Fruit fly (Drosophila melanogaster) whole organism, embryonic: ENCODE measurements around the gene CG31988.

Source experiments
- Bgb ChIP-seq: fragments of 200-800 bp; sonication (Bioruptor generic); IDR thresholded peaks from 2 replicates; pipeline ENCODE4 v1.3.6; 2022; ENCODE audit warnings: missing biosample characterization, missing genetic modification characterization; ENCODE audit not compliant: partially characterized antibody
- CG10321 ChIP-seq: fragments of 200-800 bp; sonication (Bioruptor generic); IDR thresholded peaks from 2 replicates; pipeline ENCODE4 v1.3.6; 2022; ENCODE audit warnings: missing biosample characterization, missing genetic modification characterization
- CG10543 ChIP-seq: fragments of 200-800 bp; sonication (Bioruptor generic); optimal IDR thresholded peaks from 3 replicates; lab custom pipeline; 2017; ENCODE audit warnings: missing biosample characterization, mild to moderate bottlenecking, missing genetic modification characterization, moderate library complexity
- CG10959 ChIP-seq: fragments of 200-800 bp; sonication (Bioruptor generic); IDR thresholded peaks from 2 replicates; pipeline ENCODE4 v1.3.6; 2022; ENCODE audit warnings: missing biosample characterization, missing genetic modification characterization
- CG10979 ChIP-seq: fragments of 200-800 bp; sonication (Bioruptor generic); optimal IDR thresholded peaks from 2 replicates; lab custom pipeline; 2018; ENCODE audit warnings: missing biosample characterization, mild to moderate bottlenecking, missing genetic modification characterization, moderate library complexity
- CG11398 ChIP-seq: fragments of 200-800 bp; sonication (Bioruptor generic); optimal IDR thresholded peaks from 2 replicates; lab custom pipeline; 2016; ENCODE audit warnings: missing biosample characterization, missing genetic modification characterization
- CG12104 ChIP-seq: fragments of 200-800 bp; sonication (Bioruptor generic); optimal IDR thresholded peaks from 3 replicates; lab custom pipeline; 2016; ENCODE audit warnings: missing biosample characterization, missing genetic modification characterization
- CG12219 ChIP-seq: fragments of 200-800 bp; sonication (Bioruptor generic); optimal IDR thresholded peaks from 3 replicates; lab custom pipeline; 2018; ENCODE audit warnings: missing biosample characterization, mild to moderate bottlenecking, missing genetic modification characterization
- CG14014 ChIP-seq: fragments of 200-800 bp; sonication (Bioruptor generic); IDR thresholded peaks from 2 replicates; pipeline ENCODE4 v1.3.6; 2022; ENCODE audit warnings: missing biosample characterization, missing genetic modification characterization
- CG14710 ChIP-seq: fragments of 200-800 bp; sonication (Bioruptor generic); optimal IDR thresholded peaks from 3 replicates; lab custom pipeline; 2019; ENCODE audit warnings: missing biosample characterization, mild to moderate bottlenecking, missing genetic modification characterization, moderate library complexity
- CG1529 ChIP-seq: fragments of 200-800 bp; sonication (Bioruptor generic); optimal IDR thresholded peaks from 3 replicates; lab custom pipeline; 2018; ENCODE audit warnings: missing biosample characterization, missing genetic modification characterization
- CG1647 ChIP-seq: fragments of 200-800 bp; sonication (Bioruptor generic); optimal IDR thresholded peaks from 3 replicates; lab custom pipeline; 2016; ENCODE audit warnings: missing biosample characterization, missing genetic modification characterization
- CG16779 ChIP-seq: fragments of 200-800 bp; sonication (Bioruptor generic); IDR thresholded peaks from 2 replicates; pipeline ENCODE4 v1.3.6; 2022; ENCODE audit warnings: missing biosample characterization, missing genetic modification characterization
- CG16813 ChIP-seq: fragments of 200-800 bp; sonication (Bioruptor generic); IDR thresholded peaks from 3 replicates; pipeline ENCODE4 v1.3.6; 2022; ENCODE audit warnings: missing biosample characterization, missing genetic modification characterization; ENCODE audit not compliant: partially characterized antibody
- CG1832 ChIP-seq: fragments of 200-800 bp; sonication (Bioruptor generic); optimal IDR thresholded peaks from 2 replicates; lab custom pipeline; 2017; ENCODE audit warnings: missing biosample characterization, mild to moderate bottlenecking, missing genetic modification characterization, inconsistent platforms
- CG34422 ChIP-seq: fragments of 200-800 bp; sonication (Bioruptor generic); IDR thresholded peaks from 3 replicates; pipeline ENCODE4 v1.3.6; 2022; ENCODE audit warnings: missing biosample characterization, missing genetic modification characterization
- CG43689 ChIP-seq: fragments of 200-800 bp; sonication (Bioruptor generic); IDR thresholded peaks from 2 replicates; pipeline ENCODE4 v1.3.6; 2022; ENCODE audit warnings: missing biosample characterization, missing genetic modification characterization
- CG5180 ChIP-seq: fragments of 200-800 bp; sonication (Bioruptor generic); optimal IDR thresholded peaks from 3 replicates; lab custom pipeline; 2017; ENCODE audit warnings: missing biosample characterization, missing genetic modification characterization, mild to moderate bottlenecking, moderate library complexity, missing genetic modification reagents
- CG7928 ChIP-seq: fragments of 200-800 bp; sonication (Bioruptor generic); optimal IDR thresholded peaks from 2 replicates; lab custom pipeline; 2017; ENCODE audit warnings: missing biosample characterization, mild to moderate bottlenecking, missing genetic modification characterization
- CG8290 ChIP-seq, 3 experiments: fragments of 200-800 bp; sonication (Bioruptor generic); optimal IDR thresholded peaks; 2 replicates each; lab custom pipeline; 2016 to 2019; ENCODE audit warnings: missing biosample characterization in 3 of 3, missing genetic modification characterization in 3 of 3, mild to moderate bottlenecking in 2 of 3, moderate library complexity in 1 of 3
- CG9437 ChIP-seq: fragments of 200-800 bp; sonication (Bioruptor generic); optimal IDR thresholded peaks from 2 replicates; lab custom pipeline; 2018; ENCODE audit warnings: missing biosample characterization, mild to moderate bottlenecking, missing genetic modification characterization
- CG9727 ChIP-seq: fragments of 200-800 bp; sonication (Bioruptor generic); optimal IDR thresholded peaks from 3 replicates; lab custom pipeline; 2017; ENCODE audit warnings: missing biosample characterization, mild to moderate bottlenecking, missing genetic modification characterization
- CHES-1-like ChIP-seq: fragments of 200-800 bp; sonication (Bioruptor generic); optimal IDR thresholded peaks from 2 replicates; lab custom pipeline; 2016; ENCODE audit warnings: missing biosample characterization, missing genetic modification characterization
- Dll ChIP-seq: fragments of 200-800 bp; sonication (Bioruptor generic); IDR thresholded peaks from 4 replicates; pipeline ENCODE4 v1.3.6; 2022; ENCODE audit warnings: missing biosample characterization, missing genetic modification characterization; ENCODE audit not compliant: partially characterized antibody
- Doc3 ChIP-seq: fragments of 200-800 bp; sonication (Bioruptor generic); IDR thresholded peaks from 3 replicates; pipeline ENCODE4 v1.3.6; 2022; ENCODE audit warnings: missing biosample characterization, missing genetic modification characterization; ENCODE audit not compliant: partially characterized antibody
- Hey ChIP-seq: fragments of 200-800 bp; sonication (Bioruptor generic); optimal IDR thresholded peaks from 3 replicates; lab custom pipeline; 2018; ENCODE audit warnings: missing biosample characterization, mild to moderate bottlenecking, missing genetic modification characterization
- Hmr ChIP-seq: fragments of 200-800 bp; sonication (Bioruptor generic); optimal IDR thresholded peaks from 3 replicates; lab custom pipeline; 2017; ENCODE audit warnings: mild to moderate bottlenecking, missing biosample characterization, missing genetic modification reagents, missing genetic modification characterization
- Lpt ChIP-seq: fragments of >200 bp; optimal IDR thresholded peaks from 2 replicates; lab custom pipeline; 2018; ENCODE audit warnings: missing biosample characterization, missing genetic modification characterization
- Nf-YA ChIP-seq: fragments of 200-800 bp; sonication (Bioruptor generic); IDR thresholded peaks from 2 replicates; pipeline ENCODE4 v1.3.6; 2022; ENCODE audit warnings: missing biosample characterization, missing genetic modification characterization
- PHDP ChIP-seq: fragments of 200-800 bp; sonication (Bioruptor generic); optimal IDR thresholded peaks from 3 replicates; lab custom pipeline; 2018; ENCODE audit warnings: missing biosample characterization, mild to moderate bottlenecking, missing genetic modification characterization, moderate library complexity
- Poxn ChIP-seq: fragments of 200-800 bp; sonication (Bioruptor generic); IDR thresholded peaks from 2 replicates; pipeline ENCODE4 v1.3.6; 2022; ENCODE audit warnings: missing biosample characterization, missing genetic modification characterization
- ase ChIP-seq: fragments of 200-800 bp; sonication (Bioruptor generic); IDR thresholded peaks from 3 replicates; pipeline ENCODE4 v1.3.6; 2022; ENCODE audit warnings: missing biosample characterization, missing genetic modification characterization
- ash1 ChIP-seq: fragments of 200-800 bp; sonication (Bioruptor generic); optimal IDR thresholded peaks from 2 replicates; lab custom pipeline; 2018; ENCODE audit warnings: missing biosample characterization, mild to moderate bottlenecking, missing genetic modification characterization
- ci ChIP-seq: fragments of 200-800 bp; sonication (Bioruptor generic); IDR thresholded peaks from 3 replicates; pipeline ENCODE4 v1.3.6; 2022; ENCODE audit warnings: missing biosample characterization, missing genetic modification characterization
- danr ChIP-seq: fragments of 200-800 bp; sonication (Bioruptor generic); IDR thresholded peaks from 2 replicates; pipeline ENCODE4 v1.3.6; 2022; ENCODE audit warnings: missing biosample characterization, missing genetic modification characterization
- emc ChIP-seq: fragments of 200-800 bp; sonication (Bioruptor generic); optimal IDR thresholded peaks from 2 replicates; lab custom pipeline; 2016; ENCODE audit warnings: missing biosample characterization, missing genetic modification characterization
- fu2 ChIP-seq: fragments of 200-800 bp; sonication (Bioruptor generic); optimal IDR thresholded peaks from 2 replicates; lab custom pipeline; 2016; ENCODE audit warnings: missing biosample characterization, missing genetic modification characterization
- gro ChIP-seq: fragments of 200-800 bp; sonication (Bioruptor generic); optimal IDR thresholded peaks from 2 replicates; lab custom pipeline; 2016; ENCODE audit warnings: missing biosample characterization, missing genetic modification characterization
- ind ChIP-seq: fragments of 200-800 bp; sonication (Bioruptor generic); optimal IDR thresholded peaks from 3 replicates; lab custom pipeline; 2016; ENCODE audit warnings: missing biosample characterization, missing genetic modification characterization
- kah ChIP-seq: fragments of 200-800 bp; sonication (Bioruptor generic); optimal IDR thresholded peaks from 2 replicates; lab custom pipeline; 2018; ENCODE audit warnings: missing biosample characterization, mild to moderate bottlenecking, missing genetic modification characterization
- knrl ChIP-seq: fragments of 200-800 bp; sonication (Bioruptor generic); IDR thresholded peaks from 3 replicates; pipeline ENCODE4 v1.3.6; 2022; ENCODE audit warnings: missing biosample characterization, missing genetic modification characterization; ENCODE audit not compliant: partially characterized antibody
- lov ChIP-seq, 2 experiments: fragments of 200-800 bp in 1 of 2; fragments of >200 bp in 1 of 2; sonication (Bioruptor generic) in 1 of 2; IDR thresholded peaks in 1 of 2; optimal IDR thresholded peaks in 1 of 2; 2 replicates in 1 of 2; 3 replicates in 1 of 2; pipeline versions ENCODE4 v1.3.6 to Lab custom; 2017 to 2022; ENCODE audit warnings: missing biosample characterization in 1 of 2, missing genetic modification characterization in 1 of 2
- onecut ChIP-seq: fragments of 200-800 bp; sonication (Bioruptor generic); IDR thresholded peaks from 2 replicates; pipeline ENCODE4 v1.3.6; 2022; ENCODE audit warnings: missing biosample characterization, missing genetic modification characterization
- phol ChIP-seq: fragments of 200-800 bp; sonication (Bioruptor generic); optimal IDR thresholded peaks from 3 replicates; lab custom pipeline; 2018; ENCODE audit warnings: missing biosample characterization, mild to moderate bottlenecking, missing genetic modification characterization, moderate library complexity
- sisA ChIP-seq: fragments of 200-800 bp; sonication (Bioruptor generic); IDR thresholded peaks from 2 replicates; pipeline ENCODE4 v1.3.6; 2022; ENCODE audit warnings: missing biosample characterization, missing genetic modification characterization
- sna ChIP-seq: fragments of 200-800 bp; sonication (Bioruptor generic); IDR thresholded peaks from 2 replicates; pipeline ENCODE4 v1.3.6; 2022; ENCODE audit warnings: missing biosample characterization, missing genetic modification characterization; ENCODE audit not compliant: partially characterized antibody
- tgo ChIP-seq: fragments of 200-800 bp; sonication (Bioruptor generic); IDR thresholded peaks from 3 replicates; pipeline ENCODE4 v1.3.6; 2022; ENCODE audit warnings: missing biosample characterization, missing genetic modification characterization
- trh ChIP-seq: fragments of 200-800 bp; sonication (Bioruptor generic); optimal IDR thresholded peaks from 2 replicates; lab custom pipeline; 2016; ENCODE audit warnings: missing biosample characterization, missing genetic modification characterization
- zfh1 ChIP-seq: fragments of 200-800 bp; sonication (Bioruptor generic); IDR thresholded peaks from 3 replicates; pipeline ENCODE4 v1.3.6; 2022; ENCODE audit warnings: missing biosample characterization, missing genetic modification characterization

The CG31988 gene

DNA sequence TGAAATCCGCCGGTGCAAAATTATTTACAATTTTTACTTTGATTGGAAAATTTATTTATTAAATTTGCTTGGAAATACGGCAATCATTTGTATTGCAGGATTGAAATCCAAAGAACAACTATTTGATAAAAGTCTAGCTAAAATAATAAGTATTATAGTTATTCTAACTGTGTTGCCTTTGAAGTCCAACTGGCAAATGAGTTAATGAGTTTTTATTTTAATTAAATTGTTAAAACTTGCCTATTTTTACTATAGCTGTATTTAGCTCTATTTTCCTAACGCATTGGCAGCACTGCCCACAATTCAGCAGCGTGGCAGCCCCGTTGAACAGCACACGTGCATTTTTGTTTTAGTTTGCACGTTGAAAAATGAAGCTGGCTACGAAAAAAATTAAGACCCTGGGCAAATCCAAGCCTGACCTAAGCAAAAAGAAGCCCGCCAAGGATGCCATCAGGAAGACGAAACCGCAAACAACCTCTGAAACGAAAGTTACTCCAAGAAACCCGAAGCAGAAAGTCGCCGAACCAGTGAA, 39.2 kb downstream of the CG31988 start, which contains the start of gene Noc2 (continued):
- TF ChIP-seq CG9437 (GFP tag; lab: Kevin White, UChicago) (peak; percentile 14), Hey (tag; lab: Kevin White, UChicago) (no peak), onecut (GFP tag; lab: Robert Waterston, UW) (no peak), CHES-1-like (peak; percentile 21), Poxn (GFP tag; lab: Robert Waterston, UW) (no peak), kah (GFP tag; lab: Kevin White, UChicago) (peak; percentile 4), knrl (no peak), CG1647 (GFP tag; lab: Kevin White, UChicago) (peak; percentile 25), Bgb (GFP tag; lab: Robert Waterston, UW) (no peak), CG16813 (GFP tag; lab: Robert Waterston, UW) (no peak), CG16779 (GFP tag; lab: Robert Waterston, UW) (peak; percentile 65), CG43689 (GFP tag; lab: Robert Waterston, UW) (no peak), trh (GFP tag; lab: Kevin White, UChicago) (no peak), Dll (no peak), CG1832 (GFP tag; lab: Kevin White, UChicago) (no peak), PHDP (tag; lab: Kevin White, UChicago) (no peak), tgo (peak; percentile 46; the same call in 2 of the 3 replicates), Doc3 (no peak), Nf-YA (no peak), CG7928 (GFP tag; lab: Kevin White, UChicago) (no peak), CG8290 (GFP tag; optimal IDR thresholded peaks at IDR 0.05; lab: Kevin White, UChicago) (no peak), CG8290 (tag; optimal IDR thresholded peaks at IDR 0.05; lab: Kevin White, UChicago) (peak in 1 of 2 experiments; percentile 46), ind (GFP tag; lab: Kevin White, UChicago) (peak; percentile 63), sna (GFP tag; lab: Robert Waterston, UW) (no peak), CG12104 (GFP tag; lab: Kevin White, UChicago) (no peak), CG11398 (GFP tag; lab: Kevin White, UChicago) (no peak), ash1 (no peak), ci (GFP tag; lab: Robert Waterston, UW) (0 out of 3 replicates have a peak, but pooled peaks have one; percentile 40), CG10321 (GFP tag; lab: Robert Waterston, UW) (no peak), CG14014 (GFP tag; lab: Robert Waterston, UW) (peak; percentile 58), CG10979 (tag; lab: Kevin White, UChicago) (peak; percentile 36), CG34422 (peak; percentile 60; the same call in 2 of the 3 replicates), Hmr (peak; percentile 25), phol (tag; lab: Kevin White, UChicago) (peak; percentile 66), CG10543 (peak; percentile 45), CG9727 (GFP tag; lab: Kevin White, UChicago) (peak; percentile 33), zfh1 (GFP tag; lab: Robert Waterston, UW) (peak; percentile 65; the same call in 2 of the 3 replicates), fu2 (GFP tag; lab: Kevin White, UChicago) (no peak), Lpt (GFP tag; lab: Kevin White, UChicago) (no peak), gro (GFP tag; lab: Kevin White, UChicago) (no peak), CG5180 (GFP tag; lab: Kevin White, UChicago) (no peak), CG1529 (no peak), CG10959 (GFP tag; lab: Robert Waterston, UW) (no peak), CG12219 (no peak), ase (peak; percentile 37; the same call in 1 of the 3 replicates), lov (optimal IDR thresholded peaks at IDR 0.05; lab: Kevin White, UChicago) (no peak), lov (GFP tag; IDR thresholded peaks at IDR 0.05; lab: Robert Waterston, UW) (no peak), danr (no peak), CG14710 (tag; lab: Kevin White, UChicago) (peak; percentile 54), sisA (GFP tag; lab: Robert Waterston, UW) (peak; percentile 64), emc (GFP tag; lab: Kevin White, UChicago) (no peak)
